Worm (Caenorhabditis elegans) whole organism, L2 larva: ENCODE measurements around the gene osm-12.

Source experiments
- C34F6.9 ChIP-seq: fragments of 150-350 bp; optimal IDR thresholded peaks from 2 replicates; lab custom pipeline; 2014; ENCODE audit warnings: missing biosample characterization, missing genetic modification characterization
- F13H6.1 ChIP-seq: sonication (generic microtip); optimal IDR thresholded peaks from 2 replicates; lab custom pipeline; 2016; ENCODE audit warnings: missing genetic modification characterization, missing compliant biosample characterization
- R02D3.7 ChIP-seq: fragments of 150-350 bp; optimal IDR thresholded peaks from 2 replicates; lab custom pipeline; 2014; ENCODE audit warnings: missing biosample characterization, missing genetic modification characterization
- ZK546.5 ChIP-seq: sonication (generic microtip); optimal IDR thresholded peaks from 2 replicates; lab custom pipeline; 2017; ENCODE audit warnings: missing biosample characterization, missing genetic modification characterization
- alr-1 ChIP-seq: fragments of 150-350 bp; optimal IDR thresholded peaks from 2 replicates; lab custom pipeline; 2014; ENCODE audit warnings: missing biosample characterization, missing genetic modification characterization
- aly-2 ChIP-seq: fragments of 150-350 bp; optimal IDR thresholded peaks from 2 replicates; lab custom pipeline; 2014; ENCODE audit warnings: missing biosample characterization, missing genetic modification characterization
- ama-1 ChIP-seq: fragments of 150-350 bp; optimal IDR thresholded peaks from 2 replicates; lab custom pipeline; 2018; ENCODE audit warnings: inconsistent platforms
- blmp-1 ChIP-seq: sonication (generic microtip); optimal IDR thresholded peaks from 2 replicates; lab custom pipeline; 2017; ENCODE audit warnings: missing genetic modification characterization, mild to moderate bottlenecking, missing compliant biosample characterization, antibody characterized with exemption, moderate library complexity; ENCODE audit not compliant: insufficient read depth
- ceh-82 ChIP-seq: fragments of 150-350 bp; optimal IDR thresholded peaks from 2 replicates; lab custom pipeline; 2014; ENCODE audit warnings: missing biosample characterization, missing genetic modification characterization
- dmd-4 ChIP-seq: sonication (generic microtip); optimal IDR thresholded peaks from 2 replicates; lab custom pipeline; 2017; ENCODE audit warnings: missing biosample characterization, missing genetic modification characterization
- egl-27 ChIP-seq: sonication (generic microtip); optimal IDR thresholded peaks from 3 replicates; lab custom pipeline; 2017; ENCODE audit warnings: missing biosample characterization, missing genetic modification reagents, missing genetic modification characterization
- elt-1 ChIP-seq: fragments of 150-350 bp; optimal IDR thresholded peaks from 2 replicates; lab custom pipeline; 2014; ENCODE audit warnings: missing biosample characterization, missing genetic modification characterization
- elt-3 ChIP-seq: sonication (generic microtip); optimal IDR thresholded peaks from 2 replicates; lab custom pipeline; 2017; ENCODE audit warnings: missing biosample characterization, missing genetic modification characterization
- fos-1 ChIP-seq: fragments of 150-350 bp; optimal IDR thresholded peaks from 2 replicates; lab custom pipeline; 2014; ENCODE audit warnings: missing biosample characterization, missing genetic modification characterization
- lin-13 ChIP-seq: fragments of 150-350 bp; optimal IDR thresholded peaks from 2 replicates; lab custom pipeline; 2014; ENCODE audit warnings: missing biosample characterization, missing genetic modification reagents, missing genetic modification characterization
- lin-39 ChIP-seq: fragments of 150-350 bp; optimal IDR thresholded peaks from 2 replicates; lab custom pipeline; 2014; ENCODE audit warnings: missing biosample characterization, missing genetic modification reagents, missing genetic modification characterization
- mab-5 ChIP-seq: fragments of 150-350 bp; optimal IDR thresholded peaks from 2 replicates; lab custom pipeline; 2014; ENCODE audit warnings: missing biosample characterization, missing genetic modification characterization
- mdl-1 ChIP-seq, 2 experiments: fragments of 150-350 bp in 1 of 2; sonication (generic microtip) in 1 of 2; optimal IDR thresholded peaks; 2 replicates each; lab custom pipeline; 2017; ENCODE audit warnings: missing biosample characterization in 2 of 2, missing genetic modification characterization in 2 of 2
- nhr-11 ChIP-seq: fragments of 150-350 bp; optimal IDR thresholded peaks from 2 replicates; lab custom pipeline; 2014; ENCODE audit warnings: missing biosample characterization, missing genetic modification characterization
- nhr-129 ChIP-seq: fragments of 150-350 bp; optimal IDR thresholded peaks from 2 replicates; lab custom pipeline; 2014; ENCODE audit warnings: missing biosample characterization, missing genetic modification characterization
- nhr-23 ChIP-seq: fragments of 150-350 bp; optimal IDR thresholded peaks from 2 replicates; lab custom pipeline; 2014; ENCODE audit warnings: missing biosample characterization, missing genetic modification reagents, missing genetic modification characterization
- nhr-25 ChIP-seq: fragments of 150-350 bp; sonication (generic microtip); optimal IDR thresholded peaks from 3 replicates; lab custom pipeline; 2014; ENCODE audit warnings: missing biosample characterization, missing genetic modification characterization
- nhr-77 ChIP-seq: fragments of 150-350 bp; optimal IDR thresholded peaks from 2 replicates; lab custom pipeline; 2014; ENCODE audit warnings: missing biosample characterization, missing genetic modification characterization
- peb-1 ChIP-seq: fragments of 150-350 bp; optimal IDR thresholded peaks from 2 replicates; lab custom pipeline; 2014; ENCODE audit warnings: missing biosample characterization, missing genetic modification characterization
- sem-4 ChIP-seq: fragments of 150-350 bp; optimal IDR thresholded peaks from 2 replicates; lab custom pipeline; 2014; ENCODE audit warnings: missing biosample characterization, missing genetic modification reagents, missing genetic modification characterization
- skn-1 ChIP-seq: sonication (generic microtip); optimal IDR thresholded peaks from 2 replicates; lab custom pipeline; 2017; ENCODE audit warnings: missing biosample characterization, missing genetic modification characterization
- sma-3 ChIP-seq: sonication (generic microtip); optimal IDR thresholded peaks from 2 replicates; lab custom pipeline; 2016; ENCODE audit warnings: missing genetic modification reagents, missing genetic modification characterization, missing compliant biosample characterization
- sma-9 ChIP-seq, 2 experiments: fragments of 150-350 bp in 1 of 2; sonication (generic microtip) in 1 of 2; optimal IDR thresholded peaks; 2 replicates each; lab custom pipeline; 2014 to 2016; ENCODE audit warnings: missing genetic modification characterization in 2 of 2, mild to moderate bottlenecking in 1 of 2, missing biosample characterization in 1 of 2, missing compliant biosample characterization in 1 of 2, missing genetic modification reagents in 1 of 2, moderate library complexity in 1 of 2
- snpc-4 ChIP-seq: fragments of 150-350 bp; optimal IDR thresholded peaks from 2 replicates; lab custom pipeline; 2014; ENCODE audit warnings: missing biosample characterization, missing genetic modification characterization
- unc-39 ChIP-seq: fragments of 150-350 bp; optimal IDR thresholded peaks from 2 replicates; lab custom pipeline; 2014; ENCODE audit warnings: missing biosample characterization, missing genetic modification characterization
- unc-55 ChIP-seq: fragments of 150-350 bp; sonication (generic microtip); optimal IDR thresholded peaks from 3 replicates; lab custom pipeline; 2014; ENCODE audit warnings: missing biosample characterization, missing genetic modification reagents, missing genetic modification characterization
- unc-62 ChIP-seq: fragments of 150-350 bp; optimal IDR thresholded peaks from 2 replicates; lab custom pipeline; 2014; ENCODE audit warnings: missing biosample characterization, missing genetic modification reagents, missing genetic modification characterization
- zag-1 ChIP-seq: fragments of 150-350 bp; optimal IDR thresholded peaks from 2 replicates; lab custom pipeline; 2014; ENCODE audit warnings: missing biosample characterization, missing genetic modification characterization
- ztf-11 ChIP-seq: sonication (generic microtip); optimal IDR thresholded peaks from 2 replicates; lab custom pipeline; 2017; ENCODE audit warnings: missing biosample characterization, missing genetic modification characterization
- ztf-4 ChIP-seq: fragments of 150-350 bp; optimal IDR thresholded peaks from 2 replicates; lab custom pipeline; 2014; ENCODE audit warnings: missing biosample characterization, missing genetic modification characterization

osm-12 gene

ce11 chrIII:12195991-12196390 lies 6.3 kb downstream of the osm-12 start:
- TF ChIP-seq ZK546.5 (tag; lab: Kevin White, UChicago) = no peak
- no peak for TF ChIP-seq blmp-1 (tag; lab: Kevin White, UChicago)
- no peak for TF ChIP-seq sem-4
- TF ChIP-seq nhr-129 = no peak
- TF ChIP-seq sma-9 (GFP tag; optimal IDR thresholded peaks at IDR 0.05; lab: Kevin White, UChicago) = no peak
- TF ChIP-seq sma-9 (tag; optimal IDR thresholded peaks at IDR 0.05; lab: Kevin White, UChicago) = no peak
- TF ChIP-seq unc-39 (tag; lab: Kevin White, UChicago) = no peak
- TF ChIP-seq snpc-4 (tag; lab: Kevin White, UChicago) = no peak
- TF ChIP-seq dmd-4 (tag; lab: Kevin White, UChicago) = no peak

ce11 chrIII:12194190-12194589 lies 8.1 kb downstream of the osm-12 start, which contains the start of gene Y75B8A.44:
Y75B8A.44 (plus strand) TSS chrIII:12194490.
- TF ChIP-seq sem-4 = no peak
- no peak for TF ChIP-seq nhr-11 (tag; lab: Kevin White, UChicago)
- no peak for TF ChIP-seq fos-1 (tag; lab: Kevin White, UChicago)
- no peak for TF ChIP-seq elt-3
- TF ChIP-seq mdl-1 (tag; optimal IDR thresholded peaks at IDR 0.05; lab: Kevin White, UChicago) = no peak
- no peak for TF ChIP-seq nhr-129
- TF ChIP-seq nhr-77 (tag; lab: Kevin White, UChicago) = no peak
- TF ChIP-seq alr-1 (tag; lab: Kevin White, UChicago) = no peak
- TF ChIP-seq nhr-23 (tag; lab: Kevin White, UChicago) = no peak
- no peak for TF ChIP-seq ZK546.5 (tag; lab: Kevin White, UChicago)
- no peak for TF ChIP-seq mab-5 (tag; lab: Kevin White, UChicago)
- TF ChIP-seq elt-1 (tag; lab: Kevin White, UChicago) = no peak
- no peak for TF ChIP-seq peb-1 (tag; lab: Kevin White, UChicago)
- TF ChIP-seq unc-62 = no peak
- no peak for TF ChIP-seq F13H6.1 (tag; lab: Kevin White, UChicago)
- no peak for TF ChIP-seq aly-2

- TF ChIP-seq egl-27 (tag; lab: Kevin White, UChicago) (no peak), ztf-4 (no peak), sma-3 (no peak), R02D3.7 (tag; lab: Kevin White, UChicago) (no peak), unc-55 (GFP tag; lab: Kevin White, UChicago) (no peak), lin-13 (GFP tag; lab: Kevin White, UChicago) (no peak), nhr-25 (no peak), lin-39 (no peak), ama-1 (no peak), zag-1 (no peak), blmp-1 (tag; lab: Kevin White, UChicago) (no peak), C34F6.9 (tag; lab: Kevin White, UChicago) (no peak)
Observed at ce11 chrIII:12188236-12188635, 14.1 kb downstream of the osm-12 start.

- TF ChIP-seq egl-27 (tag; lab: Kevin White, UChicago) = no peak
- no peak for TF ChIP-seq ztf-11
- TF ChIP-seq nhr-129 = no peak
- TF ChIP-seq ceh-82 = no peak
- no peak for TF ChIP-seq sma-9 (GFP tag; optimal IDR thresholded peaks at IDR 0.05; lab: Kevin White, UChicago)
- TF ChIP-seq sma-9 (tag; optimal IDR thresholded peaks at IDR 0.05; lab: Kevin White, UChicago) = no peak
- no peak for TF ChIP-seq nhr-77 (tag; lab: Kevin White, UChicago)
Observed at ce11 chrIII:12186111-12186510, 16.2 kb downstream of the osm-12 start, which contains the start of gene lury-1. lury-1 (plus strand) TSS chrIII:12186411.

- TF ChIP-seq ZK546.5 (tag; lab: Kevin White, UChicago) (no peak), zag-1 (no peak), fos-1 (tag; lab: Kevin White, UChicago) (no peak), nhr-77 (tag; lab: Kevin White, UChicago) (no peak), sma-9 (GFP tag; optimal IDR thresholded peaks at IDR 0.05; lab: Kevin White, UChicago) (no peak), sma-9 (tag; optimal IDR thresholded peaks at IDR 0.05; lab: Kevin White, UChicago) (no peak), nhr-23 (tag; lab: Kevin White, UChicago) (no peak), F13H6.1 (tag; lab: Kevin White, UChicago) (no peak), skn-1 (tag; lab: Kevin White, UChicago) (no peak), R02D3.7 (tag; lab: Kevin White, UChicago) (no peak), elt-1 (tag; lab: Kevin White, UChicago) (no peak), unc-62 (no peak)
Observed at ce11 chrIII:12182919-12183318, 19.4 kb downstream of the osm-12 start, which contains the start of gene Y75B8A.10. Y75B8A.10 (minus strand) TSS chrIII:12183019.
